Worm (Caenorhabditis elegans) whole organism, L4 larva: ENCODE data around the gene unc-104.

Experiments used
- F26F4.8 ChIP-seq: fragments of 200-800 bp; sonication (Bioruptor generic); conservative IDR thresholded peaks from 2 replicates; pipeline ENCODE4 v1.3.6; 2022; ENCODE audit warnings: missing genetic modification characterization, missing compliant biosample characterization
- ces-1 ChIP-seq: fragments of 150-350 bp; sonication (generic microtip); optimal IDR thresholded peaks from 4 replicates; lab custom pipeline; 2014; ENCODE audit warnings: missing biosample characterization, missing genetic modification reagents, missing genetic modification characterization
- egl-27 ChIP-seq: sonication (generic microtip); optimal IDR thresholded peaks from 3 replicates; lab custom pipeline; 2017; ENCODE audit warnings: missing biosample characterization, missing genetic modification reagents, missing genetic modification characterization
- hlh-11 ChIP-seq: fragments of 200-800 bp; sonication (Bioruptor generic); optimal IDR thresholded peaks from 2 replicates; lab custom pipeline; 2018; ENCODE audit warnings: mild to moderate bottlenecking, missing genetic modification characterization, missing compliant biosample characterization
- jun-1 ChIP-seq: fragments of 150-350 bp; optimal IDR thresholded peaks from 2 replicates; lab custom pipeline; 2014; ENCODE audit warnings: missing biosample characterization, missing genetic modification reagents, missing genetic modification characterization
- madf-5 ChIP-seq, 2 experiments: fragments of 200-800 bp; sonication (Bioruptor generic); IDR thresholded peaks; 2 replicates each; pipeline ENCODE4 v1.3.6; 2022; ENCODE audit warnings: missing compliant biosample characterization in 2 of 2, missing genetic modification characterization in 2 of 2
- nhr-25 ChIP-seq: sonication (generic microtip); optimal IDR thresholded peaks from 2 replicates; lab custom pipeline; 2017; ENCODE audit warnings: missing genetic modification characterization, mild to moderate bottlenecking, missing compliant biosample characterization, antibody characterized with exemption, moderate library complexity, borderline replicate concordance; ENCODE audit not compliant: insufficient read depth
- nhr-42 ChIP-seq: fragments of 200-800 bp; sonication (Bioruptor generic); IDR thresholded peaks from 2 replicates; pipeline ENCODE4 v1.3.6; 2022; ENCODE audit warnings: missing genetic modification characterization, missing compliant biosample characterization
- pha-4 ChIP-seq, 2 experiments: fragments of 150-350 bp in 1 of 2; fragments of 200-800 bp in 1 of 2; sonication (Bioruptor generic) in 1 of 2; IDR thresholded peaks in 1 of 2; optimal IDR thresholded peaks in 1 of 2; 2 replicates each; pipeline versions ENCODE4 v1.3.6 to Lab custom; 2014 to 2022; ENCODE audit warnings: missing genetic modification characterization in 2 of 2, missing genetic modification reagents in 2 of 2, missing biosample characterization in 1 of 2, missing compliant biosample characterization in 1 of 2
- unc-62 ChIP-seq, 3 experiments: fragments of 150-350 bp in 1 of 3; sonication (generic microtip); optimal IDR thresholded peaks in 2 of 3; peaks in 1 of 3; 1 replicate in 1 of 3; 2 replicates in 2 of 3; lab custom pipeline; 2014 to 2017; ENCODE audit warnings: missing biosample characterization in 3 of 3, missing genetic modification characterization in 3 of 3, missing genetic modification reagents in 3 of 3, missing genotype in 1 of 3
- vab-7 ChIP-seq: fragments of 200-800 bp; sonication (Bioruptor generic); IDR thresholded peaks from 2 replicates; pipeline ENCODE4 v1.3.6; 2022; ENCODE audit warnings: missing genetic modification reagents, missing genetic modification characterization, missing compliant biosample characterization

DNA sequence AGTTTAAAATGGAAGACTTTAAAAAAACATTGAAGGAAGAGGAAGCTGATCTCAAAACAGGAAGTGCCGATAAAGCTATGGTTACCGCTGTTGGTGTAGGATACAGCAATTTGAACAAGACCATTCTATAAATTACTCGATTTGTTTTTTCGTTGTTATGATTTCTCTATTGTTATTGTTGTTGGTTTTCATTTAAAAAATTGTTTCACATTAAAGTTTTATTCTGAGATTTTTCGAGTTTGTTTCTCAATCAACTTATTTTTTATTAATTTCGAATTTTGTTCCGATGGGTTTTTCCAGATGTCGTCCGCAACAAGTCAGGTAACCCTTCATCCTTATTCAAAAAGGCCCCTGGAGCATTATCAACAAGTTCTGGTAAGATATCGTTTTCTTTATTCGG lies 57.0 kb downstream of the unc-104 start, which contains the start of gene ZK1127.12:
- TF ChIP-seq vab-7 (GFP tag; lab: Robert Waterston, UW) (no peak), nhr-25 (no peak), egl-27 (no peak), unc-62 (GFP tag; optimal IDR thresholded peaks at IDR 0.05 in 1 of 2; lab: Kevin White, UChicago) (no peak), unc-62 (tag; optimal IDR thresholded peaks at IDR 0.05; lab: Kevin White, UChicago) (no peak), nhr-42 (GFP tag; lab: Robert Waterston, UW) (no peak), jun-1 (no peak), madf-5 (GFP tag; IDR thresholded peaks at IDR 0.05; lab: Robert Waterston, UW) (no peak), pha-4 (GFP tag; IDR thresholded peaks at IDR 0.05; lab: Robert Waterston, UW) (no peak), pha-4 (tag; optimal IDR thresholded peaks at IDR 0.05; lab: Kevin White, UChicago) (no peak), ces-1 (GFP tag; lab: Kevin White, UChicago) (no peak), F26F4.8 (GFP tag; lab: Robert Waterston, UW) (no peak), hlh-11 (no peak)
